Fruit fly (Drosophila melanogaster) whole organism, embryonic: ENCODE measurements around the gene car.
A peak's percentile ranks its signal among the peaks of the same experiment; 100 is the strongest.

Experiments used
- ATbp ChIP-seq: fragments of 200-800 bp; sonication (Bioruptor generic); optimal IDR thresholded peaks from 2 replicates; lab custom pipeline; 2017; ENCODE audit warnings: missing biosample characterization, mild to moderate bottlenecking, missing genetic modification characterization, missing genetic modification reagents
- CG10267 ChIP-seq: fragments of 200-800 bp; sonication (Bioruptor generic); optimal IDR thresholded peaks from 2 replicates; lab custom pipeline; 2018; ENCODE audit warnings: missing biosample characterization, mild to moderate bottlenecking, missing genetic modification characterization, moderate library complexity
- CG10543 ChIP-seq: fragments of 200-800 bp; sonication (Bioruptor generic); optimal IDR thresholded peaks from 3 replicates; lab custom pipeline; 2017; ENCODE audit warnings: missing biosample characterization, mild to moderate bottlenecking, missing genetic modification characterization, moderate library complexity
- CG13123 ChIP-seq: fragments of 200-800 bp; sonication (Bioruptor generic); optimal IDR thresholded peaks from 2 replicates; lab custom pipeline; 2016; ENCODE audit warnings: missing biosample characterization, missing genetic modification characterization
- CG13775 ChIP-seq: fragments of 200-800 bp; sonication (Bioruptor generic); optimal IDR thresholded peaks from 3 replicates; lab custom pipeline; 2017; ENCODE audit warnings: missing biosample characterization, mild to moderate bottlenecking, missing genetic modification characterization
- CG14014 ChIP-seq: fragments of 200-800 bp; sonication (Bioruptor generic); IDR thresholded peaks from 2 replicates; pipeline ENCODE4 v1.3.6; 2022; ENCODE audit warnings: missing biosample characterization, missing genetic modification characterization
- CG14050 ChIP-seq: fragments of 200-800 bp; sonication (Bioruptor generic); IDR thresholded peaks from 3 replicates; pipeline ENCODE4 v1.3.6; 2022; ENCODE audit warnings: missing biosample characterization, missing genetic modification characterization
- CG15696 ChIP-seq: fragments of 200-800 bp; sonication (Bioruptor generic); optimal IDR thresholded peaks from 2 replicates; lab custom pipeline; 2019; ENCODE audit warnings: missing biosample characterization, mild to moderate bottlenecking, missing genetic modification characterization, moderate library complexity
- CG17328 ChIP-seq: fragments of 200-800 bp; sonication (Bioruptor generic); IDR thresholded peaks from 2 replicates; pipeline ENCODE4 v1.3.6; 2022; ENCODE audit warnings: missing biosample characterization, missing genetic modification characterization
- CG17359 ChIP-seq: fragments of 200-800 bp; sonication (Bioruptor generic); optimal IDR thresholded peaks from 3 replicates; lab custom pipeline; 2018; ENCODE audit warnings: missing biosample characterization, mild to moderate bottlenecking, missing genetic modification characterization, moderate library complexity
- CG17361 ChIP-seq: fragments of 200-800 bp; sonication (Bioruptor generic); IDR thresholded peaks from 3 replicates; pipeline ENCODE4 v1.3.6; 2022; ENCODE audit warnings: missing biosample characterization, missing genetic modification characterization
- CG2712 ChIP-seq: fragments of 200-800 bp; optimal IDR thresholded peaks from 3 replicates; lab custom pipeline; 2019; ENCODE audit warnings: missing biosample characterization, mild to moderate bottlenecking, missing genetic modification characterization, moderate library complexity
- CG4282 ChIP-seq: fragments of 200-800 bp; sonication (Bioruptor generic); optimal IDR thresholded peaks from 2 replicates; lab custom pipeline; 2016; ENCODE audit warnings: missing biosample characterization, missing genetic modification characterization
- CG5180 ChIP-seq: fragments of 200-800 bp; sonication (Bioruptor generic); optimal IDR thresholded peaks from 3 replicates; lab custom pipeline; 2017; ENCODE audit warnings: missing biosample characterization, missing genetic modification characterization, mild to moderate bottlenecking, moderate library complexity, missing genetic modification reagents
- CG6254 ChIP-seq: fragments of 200-800 bp; sonication (Bioruptor generic); optimal IDR thresholded peaks from 3 replicates; lab custom pipeline; 2017; ENCODE audit warnings: mild to moderate bottlenecking, missing biosample characterization, missing genetic modification reagents, missing genetic modification characterization
- CG9437 ChIP-seq: fragments of 200-800 bp; sonication (Bioruptor generic); optimal IDR thresholded peaks from 2 replicates; lab custom pipeline; 2018; ENCODE audit warnings: missing biosample characterization, mild to moderate bottlenecking, missing genetic modification characterization
- CG9609 ChIP-seq: fragments of 200-800 bp; sonication (Bioruptor generic); optimal IDR thresholded peaks from 3 replicates; lab custom pipeline; 2016; ENCODE audit warnings: missing biosample characterization, missing genetic modification characterization
- Camta ChIP-seq: fragments of 200-800 bp; sonication (Bioruptor generic); optimal IDR thresholded peaks from 2 replicates; lab custom pipeline; 2016; ENCODE audit warnings: missing biosample characterization, missing genetic modification characterization
- Deaf1 ChIP-seq: fragments of 200-800 bp; optimal IDR thresholded peaks from 3 replicates; lab custom pipeline; 2019; ENCODE audit warnings: missing biosample characterization, mild to moderate bottlenecking, missing genetic modification characterization, moderate library complexity
- Dp ChIP-seq: fragments of 200-800 bp; sonication (Bioruptor generic); optimal IDR thresholded peaks from 2 replicates; lab custom pipeline; 2018; ENCODE audit warnings: missing biosample characterization, mild to moderate bottlenecking, missing genetic modification characterization, moderate library complexity
- Fer2 ChIP-seq: fragments of 200-800 bp; sonication (Bioruptor generic); optimal IDR thresholded peaks from 2 replicates; lab custom pipeline; 2018; ENCODE audit warnings: missing biosample characterization, mild to moderate bottlenecking, missing genetic modification characterization, moderate library complexity
- Gug ChIP-seq: fragments of 200-800 bp; sonication (Bioruptor generic); IDR thresholded peaks from 4 replicates; pipeline ENCODE4 v1.3.6; 2022; ENCODE audit warnings: missing biosample characterization, missing genetic modification characterization
- H2.0 ChIP-seq: fragments of 200-800 bp; sonication (Bioruptor generic); IDR thresholded peaks from 2 replicates; pipeline ENCODE4 v1.3.6; 2022; ENCODE audit warnings: missing biosample characterization, missing genetic modification characterization
- HHEX ChIP-seq: fragments of 200-800 bp; sonication (Bioruptor generic); optimal IDR thresholded peaks from 3 replicates; lab custom pipeline; 2017; ENCODE audit warnings: missing biosample characterization, mild to moderate bottlenecking, missing genetic modification characterization, missing genetic modification reagents
- HLHmδ ChIP-seq: fragments of 200-800 bp; sonication (Bioruptor generic); optimal IDR thresholded peaks from 2 replicates; lab custom pipeline; 2018; ENCODE audit warnings: missing biosample characterization, mild to moderate bottlenecking, missing genetic modification characterization, moderate library complexity
- Hr51 ChIP-seq, 2 experiments: fragments of 200-800 bp; sonication (Bioruptor generic); optimal IDR thresholded peaks; 2 replicates in 1 of 2; 3 replicates in 1 of 2; lab custom pipeline; 2016 to 2018; ENCODE audit warnings: missing biosample characterization in 2 of 2, missing genetic modification characterization in 2 of 2, mild to moderate bottlenecking in 1 of 2, moderate library complexity in 1 of 2
- Kr ChIP-seq: fragments of 200-800 bp; sonication (Bioruptor generic); optimal IDR thresholded peaks from 2 replicates; lab custom pipeline; 2017; ENCODE audit warnings: missing biosample characterization, mild to moderate bottlenecking, missing genetic modification characterization
- MBD-R2 ChIP-seq: fragments of 200-800 bp; sonication (Bioruptor generic); IDR thresholded peaks from 2 replicates; pipeline ENCODE4 v1.3.6; 2022; ENCODE audit warnings: missing biosample characterization, missing genetic modification characterization
- Max ChIP-seq: fragments of 200-800 bp; sonication (Bioruptor generic); optimal IDR thresholded peaks from 2 replicates; lab custom pipeline; 2016; ENCODE audit warnings: missing biosample characterization, mild to moderate bottlenecking, missing genetic modification characterization
- Med ChIP-seq: fragments of 200-800 bp; sonication (Bioruptor generic); peaks from one replicate; lab custom pipeline; 2016; ENCODE audit warnings: missing biosample characterization, missing genetic modification characterization, mild to moderate bottlenecking, inconsistent platforms, moderate library complexity
- Myb ChIP-seq: fragments of 200-800 bp; sonication (Bioruptor generic); optimal IDR thresholded peaks from 2 replicates; lab custom pipeline; 2016; ENCODE audit warnings: missing biosample characterization, missing genetic modification characterization
- PHDP ChIP-seq: fragments of 200-800 bp; sonication (Bioruptor generic); optimal IDR thresholded peaks from 3 replicates; lab custom pipeline; 2018; ENCODE audit warnings: missing biosample characterization, mild to moderate bottlenecking, missing genetic modification characterization, moderate library complexity
- Scr ChIP-seq: fragments of 200-800 bp; sonication (Bioruptor generic); IDR thresholded peaks from 2 replicates; pipeline ENCODE4 v1.3.6; 2022; ENCODE audit warnings: missing biosample characterization, missing genetic modification characterization; ENCODE audit not compliant: partially characterized antibody
- cato ChIP-seq: fragments of 200-800 bp; sonication (Bioruptor generic); optimal IDR thresholded peaks from 2 replicates; lab custom pipeline; 2016; ENCODE audit warnings: missing biosample characterization, missing genetic modification characterization, borderline replicate concordance
- dpn ChIP-seq, 2 experiments: fragments of 200-800 bp; sonication (Bioruptor generic); optimal IDR thresholded peaks; 3 replicates each; lab custom pipeline; 2016; ENCODE audit warnings: missing biosample characterization in 2 of 2, missing genetic modification characterization in 2 of 2
- emc ChIP-seq: fragments of 200-800 bp; sonication (Bioruptor generic); optimal IDR thresholded peaks from 2 replicates; lab custom pipeline; 2016; ENCODE audit warnings: missing biosample characterization, missing genetic modification characterization
- gcm ChIP-seq: fragments of 200-800 bp; sonication (Bioruptor generic); optimal IDR thresholded peaks from 2 replicates; lab custom pipeline; 2019; ENCODE audit warnings: missing biosample characterization, mild to moderate bottlenecking, missing genetic modification characterization, moderate library complexity
- gcm2 ChIP-seq: fragments of 200-800 bp; sonication (Bioruptor generic); optimal IDR thresholded peaks from 2 replicates; lab custom pipeline; 2016; ENCODE audit warnings: missing biosample characterization, missing genetic modification characterization
- gfzf ChIP-seq: fragments of 200-800 bp; sonication (Bioruptor generic); optimal IDR thresholded peaks from 2 replicates; lab custom pipeline; 2016; ENCODE audit warnings: missing biosample characterization, mild to moderate bottlenecking, missing genetic modification characterization, moderate library complexity
- gro ChIP-seq: fragments of 200-800 bp; sonication (Bioruptor generic); optimal IDR thresholded peaks from 2 replicates; lab custom pipeline; 2016; ENCODE audit warnings: missing biosample characterization, missing genetic modification characterization
- gsb-n ChIP-seq: fragments of 200-800 bp; sonication (Bioruptor generic); optimal IDR thresholded peaks from 3 replicates; lab custom pipeline; 2018; ENCODE audit warnings: missing biosample characterization, mild to moderate bottlenecking, missing genetic modification characterization
- lilli ChIP-seq: fragments of 200-800 bp; sonication (Bioruptor generic); optimal IDR thresholded peaks from 3 replicates; lab custom pipeline; 2016; ENCODE audit warnings: missing biosample characterization, missing genetic modification characterization
- sisA ChIP-seq: fragments of 200-800 bp; sonication (Bioruptor generic); IDR thresholded peaks from 2 replicates; pipeline ENCODE4 v1.3.6; 2022; ENCODE audit warnings: missing biosample characterization, missing genetic modification characterization
- slbo ChIP-seq: fragments of 200-800 bp; sonication (Bioruptor generic); IDR thresholded peaks from 2 replicates; pipeline ENCODE4 v1.3.6; 2022; ENCODE audit warnings: missing biosample characterization, missing genetic modification characterization
- sob ChIP-seq: fragments of 200-800 bp; sonication (Bioruptor generic); IDR thresholded peaks from 2 replicates; pipeline ENCODE4 v1.3.6; 2022; ENCODE audit warnings: missing biosample characterization, missing genetic modification characterization
- sug ChIP-seq: fragments of 200-800 bp; optimal IDR thresholded peaks from 2 replicates; lab custom pipeline; 2019; ENCODE audit warnings: missing biosample characterization, mild to moderate bottlenecking, missing genetic modification characterization, moderate library complexity
- tin ChIP-seq: fragments of 200-800 bp; sonication (Bioruptor generic); optimal IDR thresholded peaks from 3 replicates; lab custom pipeline; 2016; ENCODE audit warnings: missing biosample characterization, missing genetic modification characterization
- tna ChIP-seq: fragments of 200-800 bp; sonication (Bioruptor generic); IDR thresholded peaks from 2 replicates; pipeline ENCODE4 v1.3.6; 2022; ENCODE audit warnings: missing biosample characterization, missing genetic modification characterization; ENCODE audit not compliant: partially characterized antibody
- zf30C ChIP-seq: fragments of 200-800 bp; sonication (Bioruptor generic); optimal IDR thresholded peaks from 3 replicates; lab custom pipeline; 2018; ENCODE audit warnings: missing biosample characterization, mild to moderate bottlenecking, missing genetic modification characterization

The car gene

DNA sequence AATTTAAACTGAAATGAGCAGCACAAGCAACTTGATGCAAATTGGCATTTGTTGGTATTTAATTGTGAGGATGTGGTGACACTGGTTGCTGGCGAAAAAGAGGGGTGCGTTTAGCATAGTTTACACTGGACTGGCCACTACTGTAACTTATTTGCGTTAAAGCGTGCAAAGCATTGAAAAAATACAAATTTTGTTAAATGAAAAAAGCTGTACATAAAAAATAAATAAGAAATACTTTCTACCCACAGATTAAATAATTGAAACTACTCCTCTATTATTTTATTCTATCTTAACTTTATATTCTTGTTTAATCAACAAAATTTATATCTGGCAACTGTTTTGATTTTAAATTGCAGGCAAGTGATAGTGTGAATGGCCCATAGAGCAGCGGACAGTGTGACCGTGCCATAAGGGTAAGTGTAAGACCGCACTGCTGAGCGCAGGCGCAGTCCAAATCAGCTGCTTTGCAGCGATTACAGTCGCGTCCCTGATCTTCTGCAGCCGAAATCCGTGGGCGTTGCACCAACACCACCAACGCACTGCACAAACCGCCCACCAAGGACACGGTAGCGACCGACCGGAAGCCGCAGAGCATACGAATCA, at the start of gene car, which contains the start of gene Grip84:
Gene car, plus strand, starts transcription at position 306 of the 603 bp plus-strand sequence.
Gene Grip84, minus strand, starts transcription at position 51 of the 603 bp plus-strand sequence.
- no peak for TF ChIP-seq Kr (GFP tag; lab: Kevin White, UChicago)
- TF ChIP-seq CG17359 (tag; lab: Kevin White, UChicago), result no peak
- TF ChIP-seq tin (GFP tag; lab: Kevin White, UChicago), result peak; percentile 58
- TF ChIP-seq slbo (GFP tag; lab: Robert Waterston, UW), result peak; percentile 84
- TF ChIP-seq lilli (GFP tag; lab: Kevin White, UChicago), result peak; percentile 86
- peak; percentile 51 for TF ChIP-seq gcm (GFP tag; lab: Kevin White, UChicago)
- TF ChIP-seq Hr51 (GFP tag; optimal IDR thresholded peaks at IDR 0.05; lab: Kevin White, UChicago), result peak in 1 of 2 experiments; percentile 25
- peak; percentile 70 for TF ChIP-seq CG13775
- TF ChIP-seq emc (GFP tag; lab: Kevin White, UChicago), result no peak
- TF ChIP-seq ATbp (GFP tag; lab: Kevin White, UChicago), result no peak
- peak; percentile 22 for TF ChIP-seq Dp (GFP tag; lab: Kevin White, UChicago)
- TF ChIP-seq gsb-n (tag; lab: Kevin White, UChicago), result no peak
- no peak for TF ChIP-seq CG10543 (GFP tag; lab: Kevin White, UChicago)
- 0 out of 3 replicates have a peak, but pooled peaks have one; percentile 36 for TF ChIP-seq CG14050 (GFP tag; lab: Robert Waterston, UW)
- no peak for TF ChIP-seq gcm2 (GFP tag; lab: Kevin White, UChicago)
- TF ChIP-seq gfzf (GFP tag; lab: Kevin White, UChicago), result peak; percentile 60
- peak; percentile 55 to 74 for TF ChIP-seq dpn (GFP tag; optimal IDR thresholded peaks at IDR 0.05; lab: Kevin White, UChicago)
- TF ChIP-seq CG10267 (tag; lab: Kevin White, UChicago), result peak; percentile 64
- TF ChIP-seq CG4282, result no peak
- peak; percentile 23; the same call in 1 of the 2 replicates for TF ChIP-seq H2.0 (GFP tag; lab: Robert Waterston, UW)
- peak; percentile 58; the same call in 2 of the 4 replicates for TF ChIP-seq Gug (GFP tag; lab: Robert Waterston, UW)
- no peak for TF ChIP-seq Scr (GFP tag; lab: Robert Waterston, UW)
- TF ChIP-seq CG14014 (GFP tag; lab: Robert Waterston, UW), result peak; percentile 60
- peak; percentile 61 for TF ChIP-seq Camta (GFP tag; lab: Kevin White, UChicago)
- peak; percentile 37 for TF ChIP-seq cato (GFP tag; lab: Kevin White, UChicago)
- no peak for TF ChIP-seq CG6254 (GFP tag; lab: Kevin White, UChicago)
- peak; percentile 63 for TF ChIP-seq CG15696 (tag; lab: Kevin White, UChicago)
- no peak for TF ChIP-seq Deaf1 (tag; lab: Kevin White, UChicago)
- no peak for TF ChIP-seq HLHmδ (GFP tag; lab: Kevin White, UChicago)
- peak; percentile 25 for TF ChIP-seq Myb (GFP tag; lab: Kevin White, UChicago)
- TF ChIP-seq sug, result peak; percentile 79
- TF ChIP-seq CG17361 (GFP tag; lab: Robert Waterston, UW), result peak; percentile 86
- TF ChIP-seq sob, result peak; percentile 66
- peak; percentile 76 for TF ChIP-seq CG2712 (tag; lab: Kevin White, UChicago)
- TF ChIP-seq CG5180 (GFP tag; lab: Kevin White, UChicago), result no peak
- TF ChIP-seq MBD-R2 (GFP tag; lab: Robert Waterston, UW), result peak; percentile 93
- TF ChIP-seq CG13123, result peak; percentile 32
- TF ChIP-seq Max, result peak; percentile 51
- peak; percentile 42 for TF ChIP-seq HHEX (GFP tag; lab: Kevin White, UChicago)
- no peak for TF ChIP-seq tna (GFP tag; lab: Robert Waterston, UW)
- peak; percentile 34 for TF ChIP-seq gro (GFP tag; lab: Kevin White, UChicago)
- peak; percentile 25 for TF ChIP-seq Fer2 (tag; lab: Kevin White, UChicago)
- peak; percentile 46 for TF ChIP-seq CG9609 (GFP tag; lab: Kevin White, UChicago)
- TF ChIP-seq zf30C (GFP tag; lab: Kevin White, UChicago), result no peak
- peak; percentile 52; the same call in 1 of the 2 replicates for TF ChIP-seq CG17328 (GFP tag; lab: Robert Waterston, UW)
- peak; percentile 67; the same call in 1 of the 2 replicates for TF ChIP-seq sisA (GFP tag; lab: Robert Waterston, UW)
- TF ChIP-seq CG9437 (GFP tag; lab: Kevin White, UChicago), result peak; percentile 56
- TF ChIP-seq Med (GFP tag; lab: Kevin White, UChicago), result peak; percentile 88
- no peak for TF ChIP-seq PHDP (tag; lab: Kevin White, UChicago)
